Fruit fly (Drosophila melanogaster): ENCODE results near the gene Tdrd3.

Gene Tdrd3

dm6 chr3L:14757464-14758384 lies 28.9 kb upstream of the Tdrd3 start, which contains the start of gene CG42507 (continued):
- TF ChIP-seq hkb (optimal IDR thresholded peaks at IDR 0.05) (no peak), hkb (GFP tag; IDR thresholded peaks at IDR 0.05) (peak; percentile 32; the same call in 1 of the 2 replicates), CG16813 (GFP tag; IDR thresholded peaks at IDR 0.05; ENCODE audit: partially characterized antibody) (0 out of 3 replicates have a peak, but pooled peaks have one; percentile 29), CHES-1-like (GFP tag; optimal IDR thresholded peaks at IDR 0.05) (peak; percentile 44), YL-1 (GFP tag; optimal IDR thresholded peaks at IDR 0.05) (peak; percentile 35), CrebB (tag; optimal IDR thresholded peaks at IDR 0.05) (peak; percentile 76), CG6765 (GFP tag; optimal IDR thresholded peaks at IDR 0.05) (peak; percentile 48), unc-4 (GFP tag; IDR thresholded peaks at IDR 0.05; ENCODE audit: partially characterized antibody) (peak; percentile 46; the same call in 1 of the 2 replicates), CG3281 (GFP tag; optimal IDR thresholded peaks at IDR 0.05) (peak; percentile 71), Nf-YC (tag; optimal IDR thresholded peaks at IDR 0.05) (peak; percentile 12), Aef1 (GFP tag; IDR thresholded peaks at IDR 0.05) (no peak), CG8290 (GFP tag; optimal IDR thresholded peaks at IDR 0.05) (peak; percentile 20), CG8290 (tag; optimal IDR thresholded peaks at IDR 0.05) (peak; percentile 54 to 70), ERR (GFP tag; optimal IDR thresholded peaks at IDR 0.05) (no peak), sob (GFP tag; IDR thresholded peaks at IDR 0.05) (no peak; the same call in 1 of the 2 replicates), Hr3 (GFP tag; optimal IDR thresholded peaks at IDR 0.05) (no peak), seq (GFP tag; IDR thresholded peaks at IDR 0.05) (peak; percentile 51; the same call in 1 of the 2 replicates), grn (GFP tag; optimal IDR thresholded peaks at IDR 0.05) (peak; percentile 56), Mad (GFP tag; optimal IDR thresholded peaks at IDR 0.05) (no peak), CG6854 (GFP tag; optimal IDR thresholded peaks at IDR 0.05) (no peak), phol (tag; optimal IDR thresholded peaks at IDR 0.05) (no peak), CG7987 (GFP tag; optimal IDR thresholded peaks at IDR 0.05) (peak; percentile 61), sens (GFP tag) (peak; percentile 76), Spps (tag; optimal IDR thresholded peaks at IDR 0.05) (no peak), caup (GFP tag; optimal IDR thresholded peaks at IDR 0.05; ENCODE audit: severe bottlenecking) (peak; percentile 55), al (GFP tag; IDR thresholded peaks at IDR 0.05) (no peak), shn (GFP tag; optimal IDR thresholded peaks at IDR 0.05) (no peak), chn (GFP tag; optimal IDR thresholded peaks at IDR 0.05) (peak; percentile 21), CG9876 (GFP tag; optimal IDR thresholded peaks at IDR 0.05) (no peak), sqz (GFP tag; optimal IDR thresholded peaks at IDR 0.05) (peak; percentile 51), CG13894 (tag; optimal IDR thresholded peaks at IDR 0.05) (peak; percentile 79), CG1024 (GFP tag; IDR thresholded peaks at IDR 0.05) (no peak), Dbx (GFP tag; IDR thresholded peaks at IDR 0.05) (peak; percentile 67; the same call in 2 of the 3 replicates), HmgD (GFP tag; optimal IDR thresholded peaks at IDR 0.05) (no peak), CG10267 (tag; optimal IDR thresholded peaks at IDR 0.05) (no peak), CG14667 (GFP tag; IDR thresholded peaks at IDR 0.05) (no peak), sr (GFP tag; IDR thresholded peaks at IDR 0.05) (peak; percentile 9; the same call in 1 of the 3 replicates), CG12104 (GFP tag; optimal IDR thresholded peaks at IDR 0.05) (no peak), CG9437 (GFP tag; optimal IDR thresholded peaks at IDR 0.05) (no peak), CG5953 (GFP tag; IDR thresholded peaks at IDR 0.05) (no peak), CG16779 (GFP tag; IDR thresholded peaks at IDR 0.05) (no peak), trem (tag; optimal IDR thresholded peaks at IDR 0.05) (peak; percentile 28), CG10979 (tag; optimal IDR thresholded peaks at IDR 0.05) (no peak), ac (GFP tag; optimal IDR thresholded peaks at IDR 0.05) (peak; percentile 66), Dp (GFP tag; optimal IDR thresholded peaks at IDR 0.05) (no peak), CG14050 (GFP tag; IDR thresholded peaks at IDR 0.05) (no peak), CG17385 (GFP tag; optimal IDR thresholded peaks at IDR 0.05) (peak; percentile 47), CG8281 (tag; optimal IDR thresholded peaks at IDR 0.05) (peak; percentile 61), E2f1 (GFP tag; IDR thresholded peaks at IDR 0.05) (no peak), CG17361 (GFP tag; IDR thresholded peaks at IDR 0.05) (no peak)
